Fruit fly (Drosophila melanogaster) whole organism, prepupa: ENCODE measurements around the gene CG5280.
A peak's percentile ranks its signal among the peaks of the same experiment; 100 is the strongest.

Experiments
- Blimp-1 ChIP-seq: fragments of 200-800 bp; sonication (Bioruptor generic); optimal IDR thresholded peaks from 3 replicates; lab custom pipeline; 2017; ENCODE audit warnings: missing biosample characterization, missing genetic modification characterization, mild to moderate bottlenecking, moderate library complexity, missing genetic modification reagents
- CG10631 ChIP-seq: fragments of 200-800 bp; sonication (Bioruptor generic); optimal IDR thresholded peaks from 2 replicates; lab custom pipeline; 2016; ENCODE audit warnings: missing biosample characterization, missing genetic modification characterization
- CG10669 ChIP-seq: fragments of 200-800 bp; sonication (Bioruptor generic); optimal IDR thresholded peaks from 3 replicates; lab custom pipeline; 2018; ENCODE audit warnings: missing biosample characterization, mild to moderate bottlenecking, missing genetic modification characterization, moderate library complexity
- CG11294 ChIP-seq: fragments of 200-800 bp; sonication (Bioruptor generic); IDR thresholded peaks from 2 replicates; pipeline ENCODE4 v1.3.6; 2022; ENCODE audit warnings: missing biosample characterization, missing genetic modification characterization
- CG11762 ChIP-seq: fragments of 200-800 bp; sonication (Bioruptor generic); optimal IDR thresholded peaks from 3 replicates; lab custom pipeline; 2016; ENCODE audit warnings: missing biosample characterization, missing genetic modification characterization; ENCODE audit not compliant: insufficient read depth
- CG11902 ChIP-seq: fragments of 200-800 bp; sonication (Bioruptor generic); optimal IDR thresholded peaks from 3 replicates; lab custom pipeline; 2016; ENCODE audit warnings: missing biosample characterization, missing genetic modification characterization
- CG15336 ChIP-seq: fragments of 200-800 bp; sonication (Bioruptor generic); IDR thresholded peaks from 2 replicates; pipeline ENCODE4 v1.3.6; 2022; ENCODE audit warnings: missing biosample characterization, missing genetic modification characterization
- CG1621 ChIP-seq: fragments of 200-800 bp; sonication (Bioruptor generic); optimal IDR thresholded peaks from 3 replicates; lab custom pipeline; 2018; ENCODE audit warnings: missing biosample characterization, mild to moderate bottlenecking, missing genetic modification characterization
- CG3032 ChIP-seq: fragments of 200-800 bp; optimal IDR thresholded peaks from 2 replicates; lab custom pipeline; 2019; ENCODE audit warnings: missing biosample characterization, mild to moderate bottlenecking, missing genetic modification characterization, moderate library complexity
- CG31627 ChIP-seq: fragments of 200-800 bp; sonication (Bioruptor generic); optimal IDR thresholded peaks from 3 replicates; lab custom pipeline; 2016; ENCODE audit warnings: missing biosample characterization, missing genetic modification characterization
- CG3919 ChIP-seq: fragments of 200-800 bp; sonication (Bioruptor generic); optimal IDR thresholded peaks from 3 replicates; lab custom pipeline; 2016; ENCODE audit warnings: missing biosample characterization, missing genetic modification characterization
- CG6163 ChIP-seq: fragments of 200-800 bp; sonication (Bioruptor generic); IDR thresholded peaks from 3 replicates; pipeline ENCODE4 v1.3.6; 2022; ENCODE audit warnings: missing biosample characterization, missing genetic modification characterization
- CG6808 ChIP-seq: fragments of 200-800 bp; sonication (Bioruptor generic); optimal IDR thresholded peaks from 3 replicates; lab custom pipeline; 2017; ENCODE audit warnings: missing biosample characterization, missing genetic modification characterization, mild to moderate bottlenecking, moderate library complexity, missing genetic modification reagents
- CG6854 ChIP-seq: fragments of 200-800 bp; sonication (Bioruptor generic); optimal IDR thresholded peaks from 2 replicates; lab custom pipeline; 2017; ENCODE audit warnings: missing biosample characterization, mild to moderate bottlenecking, missing genetic modification characterization
- CG7368 ChIP-seq: fragments of 200-800 bp; sonication (Bioruptor generic); optimal IDR thresholded peaks from 3 replicates; lab custom pipeline; 2016; ENCODE audit warnings: missing biosample characterization, missing genetic modification characterization
- CG8119 ChIP-seq: fragments of 200-800 bp; sonication (Bioruptor generic); IDR thresholded peaks from 3 replicates; pipeline ENCODE4 v1.3.6; 2022; ENCODE audit warnings: missing biosample characterization, missing genetic modification characterization
- CG8632 ChIP-seq: fragments of 200-800 bp; sonication (Bioruptor generic); optimal IDR thresholded peaks from 3 replicates; lab custom pipeline; 2016; ENCODE audit warnings: missing biosample characterization, missing genetic modification characterization
- CG9139 ChIP-seq: fragments of 200-800 bp; sonication (Bioruptor generic); optimal IDR thresholded peaks from 3 replicates; lab custom pipeline; 2017; ENCODE audit warnings: missing biosample characterization, mild to moderate bottlenecking, missing genetic modification characterization
- Eip75B ChIP-seq: fragments of 200-800 bp; sonication (Bioruptor generic); optimal IDR thresholded peaks from 3 replicates; lab custom pipeline; 2016; ENCODE audit warnings: missing biosample characterization, missing genetic modification characterization
- Eip78C ChIP-seq: fragments of 200-800 bp; sonication (Bioruptor generic); peaks from one replicate; lab custom pipeline; 2016; ENCODE audit warnings: missing biosample characterization, missing genetic modification characterization
- Eip93F ChIP-seq: fragments of 200-800 bp; sonication (Bioruptor generic); optimal IDR thresholded peaks from 2 replicates; lab custom pipeline; 2016; ENCODE audit warnings: missing biosample characterization, mild to moderate bottlenecking, missing genetic modification characterization
- Ets21C ChIP-seq: fragments of 200-800 bp; sonication (Bioruptor generic); optimal IDR thresholded peaks from 3 replicates; lab custom pipeline; 2016; ENCODE audit warnings: missing biosample characterization, missing genetic modification characterization
- Ets96B ChIP-seq: fragments of 200-800 bp; optimal IDR thresholded peaks from 2 replicates; lab custom pipeline; 2019; ENCODE audit warnings: missing biosample characterization, mild to moderate bottlenecking, missing genetic modification characterization, moderate library complexity
- Gug ChIP-seq: fragments of 200-800 bp; sonication (Bioruptor generic); IDR thresholded peaks from 2 replicates; pipeline ENCODE4 v1.3.6; 2022; ENCODE audit warnings: missing biosample characterization, missing genetic modification characterization
- Hr38 ChIP-seq: sonication (Bioruptor generic); optimal IDR thresholded peaks from 2 replicates; lab custom pipeline; 2016; ENCODE audit warnings: missing biosample characterization, missing genetic modification characterization
- Hr39 ChIP-seq: fragments of 200-800 bp; sonication (Bioruptor generic); optimal IDR thresholded peaks from 2 replicates; lab custom pipeline; 2016; ENCODE audit warnings: missing biosample characterization, missing genetic modification characterization
- Lpt ChIP-seq: fragments of 200-800 bp; sonication (Bioruptor generic); optimal IDR thresholded peaks from 3 replicates; lab custom pipeline; 2016; ENCODE audit warnings: missing biosample characterization, missing genetic modification characterization
- Met ChIP-seq: fragments of 200-800 bp; sonication (Bioruptor generic); optimal IDR thresholded peaks from 3 replicates; lab custom pipeline; 2016; ENCODE audit warnings: missing biosample characterization, missing genetic modification characterization
- OdsH ChIP-seq: fragments of 200-800 bp; sonication (Bioruptor generic); optimal IDR thresholded peaks from 3 replicates; lab custom pipeline; 2016; ENCODE audit warnings: missing biosample characterization, missing genetic modification characterization
- Smox ChIP-seq: fragments of 200-800 bp; sonication (Bioruptor generic); optimal IDR thresholded peaks from 3 replicates; lab custom pipeline; 2016; ENCODE audit warnings: missing biosample characterization, missing genetic modification characterization
- Sox14 ChIP-seq: fragments of 200-800 bp; sonication (Bioruptor generic); optimal IDR thresholded peaks from 3 replicates; lab custom pipeline; 2016; ENCODE audit warnings: missing biosample characterization, missing genetic modification characterization
- achi ChIP-seq: fragments of 200-800 bp; sonication (Bioruptor generic); optimal IDR thresholded peaks from 3 replicates; lab custom pipeline; 2016; ENCODE audit warnings: missing biosample characterization, missing genetic modification characterization
- cyc ChIP-seq: fragments of 200-800 bp; sonication (Bioruptor generic); optimal IDR thresholded peaks from 3 replicates; lab custom pipeline; 2016; ENCODE audit warnings: missing biosample characterization, missing genetic modification characterization
- dac ChIP-seq: fragments of 200-800 bp; sonication (Bioruptor generic); optimal IDR thresholded peaks from 2 replicates; lab custom pipeline; 2017; ENCODE audit warnings: missing biosample characterization, mild to moderate bottlenecking, missing genetic modification characterization
- dsx ChIP-seq: fragments of 200-800 bp; optimal IDR thresholded peaks from 3 replicates; lab custom pipeline; 2019; ENCODE audit warnings: missing biosample characterization, mild to moderate bottlenecking, missing genetic modification characterization, moderate library complexity; ENCODE audit not compliant: poor library complexity, severe bottlenecking
- eg ChIP-seq: fragments of 200-800 bp; sonication (Bioruptor generic); IDR thresholded peaks from 3 replicates; pipeline ENCODE4 v1.3.6; 2022; ENCODE audit warnings: missing biosample characterization, missing genetic modification characterization
- esn ChIP-seq: fragments of 200-800 bp; sonication (Bioruptor generic); optimal IDR thresholded peaks from 2 replicates; lab custom pipeline; 2016; ENCODE audit warnings: missing biosample characterization, mild to moderate bottlenecking, missing genetic modification characterization, moderate library complexity
- fd85E ChIP-seq: fragments of 200-800 bp; sonication (Bioruptor generic); optimal IDR thresholded peaks from 3 replicates; lab custom pipeline; 2016; ENCODE audit warnings: missing biosample characterization, missing genetic modification characterization
- fkh ChIP-seq: fragments of 200-800 bp; sonication (Bioruptor generic); optimal IDR thresholded peaks from 3 replicates; lab custom pipeline; 2017; ENCODE audit warnings: missing biosample characterization, mild to moderate bottlenecking, missing genetic modification characterization, moderate library complexity
- lz ChIP-seq: fragments of 200-800 bp; sonication (Bioruptor generic); optimal IDR thresholded peaks from 3 replicates; lab custom pipeline; 2016; ENCODE audit warnings: missing biosample characterization, missing genetic modification characterization
- net ChIP-seq: fragments of 200-800 bp; sonication (Bioruptor generic); optimal IDR thresholded peaks from 3 replicates; lab custom pipeline; 2016; ENCODE audit warnings: missing biosample characterization, missing genetic modification characterization
- pdm3 ChIP-seq: fragments of 200-800 bp; sonication (Bioruptor generic); optimal IDR thresholded peaks from 3 replicates; lab custom pipeline; 2016; ENCODE audit warnings: missing biosample characterization, missing genetic modification characterization
- salr ChIP-seq, 2 experiments: fragments of 200-800 bp; sonication (Bioruptor generic); optimal IDR thresholded peaks; 3 replicates each; lab custom pipeline; 2016 to 2018; ENCODE audit warnings: missing biosample characterization in 2 of 2, missing genetic modification characterization in 2 of 2, mild to moderate bottlenecking in 1 of 2
- spab ChIP-seq: fragments of 200-800 bp; sonication (Bioruptor generic); optimal IDR thresholded peaks from 2 replicates; lab custom pipeline; 2017; ENCODE audit warnings: missing biosample characterization, mild to moderate bottlenecking, missing genetic modification characterization, missing genetic modification reagents
- topi ChIP-seq: fragments of 200-800 bp; sonication (Bioruptor generic); optimal IDR thresholded peaks from 3 replicates; lab custom pipeline; 2016; ENCODE audit warnings: missing biosample characterization, missing genetic modification characterization
- vri ChIP-seq: fragments of 200-800 bp; sonication (Bioruptor generic); optimal IDR thresholded peaks from 3 replicates; lab custom pipeline; 2016; ENCODE audit warnings: missing biosample characterization, mild to moderate bottlenecking, missing genetic modification characterization

The CG5280 gene

DNA sequence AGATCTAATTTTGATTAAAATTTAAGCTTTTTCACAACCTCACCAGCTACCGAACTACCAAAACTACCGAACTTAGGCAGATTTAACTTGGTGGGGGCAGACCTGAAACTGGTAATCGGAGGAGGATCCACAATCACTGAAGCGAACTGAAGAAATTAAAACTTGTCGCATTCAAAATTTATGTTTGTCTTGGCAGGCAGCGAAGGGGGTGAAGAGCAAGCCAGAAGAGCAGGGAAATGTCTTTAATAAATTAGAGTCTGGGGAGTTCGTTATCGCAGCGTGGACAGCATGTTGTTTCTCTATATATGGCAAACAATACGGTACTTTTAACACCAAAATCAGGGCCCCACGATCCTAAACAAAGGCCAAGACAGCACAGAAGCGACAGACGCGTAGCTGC is 35.1 kb upstream of the CG5280 start:
- TF ChIP-seq pdm3 (GFP tag; lab: Kevin White, UChicago) (no peak), CG3032 (tag; lab: Kevin White, UChicago) (no peak), Eip78C (GFP tag; lab: Kevin White, UChicago) (no peak), Ets96B (no peak), vri (GFP tag; lab: Kevin White, UChicago) (no peak), lz (GFP tag; lab: Kevin White, UChicago) (no peak), CG10631 (GFP tag; lab: Kevin White, UChicago) (no peak), spab (GFP tag; lab: Kevin White, UChicago) (no peak), salr (GFP tag; optimal IDR thresholded peaks at IDR 0.05; lab: Kevin White, UChicago) (no peak), net (GFP tag; lab: Kevin White, UChicago) (no peak), CG11294 (GFP tag; lab: Robert Waterston, UW) (no peak), Eip75B (no peak), fd85E (GFP tag; lab: Kevin White, UChicago) (no peak), CG11902 (GFP tag; lab: Kevin White, UChicago) (no peak), cyc (no peak), achi (GFP tag; lab: Kevin White, UChicago) (no peak)

DNA sequence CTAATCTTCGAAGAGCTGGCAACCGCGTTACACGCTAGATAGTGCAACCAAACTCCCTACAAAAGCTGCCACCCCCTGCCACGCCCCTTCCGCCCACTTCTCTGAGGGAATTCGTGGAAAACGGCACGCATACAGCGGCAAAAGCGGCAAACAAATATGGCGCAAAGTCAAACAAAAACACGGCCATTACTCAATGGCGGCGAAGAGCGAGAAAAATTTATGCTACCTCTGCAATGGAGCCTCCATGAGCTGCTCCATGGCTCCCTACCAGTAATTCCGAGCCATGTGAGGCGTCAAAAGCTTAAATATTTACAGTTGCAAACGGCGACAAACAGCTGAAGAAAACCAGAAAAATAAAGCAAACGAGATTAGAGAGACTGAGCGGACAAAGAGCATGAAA is 34.7 kb upstream of the CG5280 start:
- no peak for TF ChIP-seq Sox14 (GFP tag; lab: Kevin White, UChicago)
- TF ChIP-seq eg, result no peak
- TF ChIP-seq CG11294 (GFP tag; lab: Robert Waterston, UW), result no peak
- no peak for TF ChIP-seq CG10669 (GFP tag; lab: Kevin White, UChicago)
- no peak for TF ChIP-seq CG9139 (GFP tag; lab: Kevin White, UChicago)
- TF ChIP-seq fkh, result peak; percentile 76
- TF ChIP-seq CG6163 (GFP tag; lab: Robert Waterston, UW), result no peak

dm6 chr3L:9023627-9024026 is 33.6 kb upstream of the CG5280 start:
- TF ChIP-seq Hr38 (GFP tag; lab: Kevin White, UChicago) (no peak), salr (GFP tag; optimal IDR thresholded peaks at IDR 0.05; lab: Kevin White, UChicago) (no peak), CG6163 (GFP tag; lab: Robert Waterston, UW) (peak; percentile 54; the same call in 1 of the 3 replicates), CG3919 (GFP tag; lab: Kevin White, UChicago) (no peak), OdsH (peak; percentile 9), CG15336 (GFP tag; lab: Robert Waterston, UW) (no peak), CG6808 (no peak), CG1621 (tag; lab: Kevin White, UChicago) (no peak), fd85E (GFP tag; lab: Kevin White, UChicago) (no peak), vri (GFP tag; lab: Kevin White, UChicago) (no peak), topi (GFP tag; lab: Kevin White, UChicago) (no peak), CG11902 (GFP tag; lab: Kevin White, UChicago) (no peak), Hr39 (GFP tag; lab: Kevin White, UChicago) (peak; percentile 60), CG10669 (GFP tag; lab: Kevin White, UChicago) (no peak), cyc (no peak), CG6854 (no peak), Gug (GFP tag; lab: Robert Waterston, UW) (no peak), CG31627 (GFP tag; lab: Kevin White, UChicago) (peak; percentile 41), Smox (GFP tag; lab: Kevin White, UChicago) (peak; percentile 19), Eip93F (GFP tag; lab: Kevin White, UChicago) (no peak), CG11762 (GFP tag; lab: Kevin White, UChicago) (no peak), Ets21C (GFP tag; lab: Kevin White, UChicago) (peak; percentile 2), esn (GFP tag; lab: Kevin White, UChicago) (peak; percentile 41), CG7368 (GFP tag; lab: Kevin White, UChicago) (no peak), eg (no peak), net (GFP tag; lab: Kevin White, UChicago) (no peak), CG11294 (GFP tag; lab: Robert Waterston, UW) (no peak), dsx (GFP tag; lab: Kevin White, UChicago) (no peak), achi (GFP tag; lab: Kevin White, UChicago) (peak; percentile 9), pdm3 (GFP tag; lab: Kevin White, UChicago) (no peak), Lpt (GFP tag; lab: Kevin White, UChicago) (no peak), Met (peak; percentile 41), Blimp-1 (GFP tag; lab: Kevin White, UChicago) (no peak), Eip78C (GFP tag; lab: Kevin White, UChicago) (no peak), Sox14 (GFP tag; lab: Kevin White, UChicago) (no peak), CG8632 (GFP tag; lab: Kevin White, UChicago) (no peak), CG8119 (GFP tag; lab: Robert Waterston, UW) (no peak), dac (GFP tag; lab: Kevin White, UChicago) (no peak), Eip75B (no peak)
